Worm (Caenorhabditis elegans) whole organism, late embryonic: Measurements from ENCODE around the gene nas-31.

Source experiments
- lin-11 ChIP-seq: fragments of 200-800 bp; sonication (Bioruptor generic); optimal IDR thresholded peaks from 2 replicates; lab custom pipeline; 2018; ENCODE audit warnings: mild to moderate bottlenecking, missing genetic modification characterization, missing compliant biosample characterization
- nfya-1 ChIP-seq: sonication (generic microtip); optimal IDR thresholded peaks from 2 replicates; lab custom pipeline; 2017; ENCODE audit warnings: missing genetic modification characterization, mild to moderate bottlenecking, missing compliant biosample characterization, antibody characterized with exemption, moderate library complexity
- ref-2 ChIP-seq: sonication (generic microtip); optimal IDR thresholded peaks from 2 replicates; lab custom pipeline; 2016; ENCODE audit warnings: missing genetic modification characterization, missing compliant biosample characterization
- unc-3 ChIP-seq, 2 experiments: fragments of 200-800 bp in 1 of 2; sonication (Bioruptor generic) in 1 of 2; sonication (generic microtip) in 1 of 2; conservative IDR thresholded peaks in 1 of 2; optimal IDR thresholded peaks in 1 of 2; 2 replicates each; pipeline versions ENCODE4 v1.3.6 to Lab custom; 2016 to 2022; ENCODE audit warnings: missing compliant biosample characterization in 2 of 2, missing genetic modification characterization in 2 of 2, missing genetic modification reagents in 1 of 2

ce11 chrV:10941150-10941549 is 19.5 kb upstream of the nas-31 start, which contains the start of gene F17C11.26:
- TF ChIP-seq lin-11, result no peak
- no peak for TF ChIP-seq unc-3 (GFP tag; conservative IDR thresholded peaks at IDR 0.05; lab: Robert Waterston, UW)
- TF ChIP-seq unc-3 (tag; optimal IDR thresholded peaks at IDR 0.05; lab: Kevin White, UChicago), result no peak
- no peak for TF ChIP-seq nfya-1
- no peak for TF ChIP-seq ref-2 (tag; lab: Kevin White, UChicago)
